Fruit fly (Drosophila melanogaster) whole organism, embryonic: Measurements from ENCODE around the gene CG43845.

Experiments
- Antp ChIP-seq: fragments of 200-800 bp; sonication (Bioruptor generic); optimal IDR thresholded peaks from 3 replicates; lab custom pipeline; 2016; ENCODE audit warnings: missing biosample characterization, missing genetic modification characterization
- CG11093 ChIP-seq: fragments of 200-800 bp; sonication (Bioruptor generic); IDR thresholded peaks from 3 replicates; pipeline ENCODE4 v1.3.6; 2022; ENCODE audit warnings: missing biosample characterization, missing genetic modification characterization
- CG11695 ChIP-seq: fragments of 200-800 bp; sonication (Bioruptor generic); IDR thresholded peaks from 3 replicates; pipeline ENCODE4 v1.3.6; 2022; ENCODE audit warnings: missing biosample characterization, missing genetic modification characterization
- CG13123 ChIP-seq: fragments of 200-800 bp; sonication (Bioruptor generic); optimal IDR thresholded peaks from 2 replicates; lab custom pipeline; 2016; ENCODE audit warnings: missing biosample characterization, missing genetic modification characterization
- CG13424 ChIP-seq: fragments of 200-800 bp; sonication (Bioruptor generic); optimal IDR thresholded peaks from 2 replicates; lab custom pipeline; 2019; ENCODE audit warnings: missing biosample characterization, mild to moderate bottlenecking, missing genetic modification characterization, moderate library complexity
- CG13894 ChIP-seq: fragments of 200-800 bp; sonication (Bioruptor generic); optimal IDR thresholded peaks from 3 replicates; lab custom pipeline; 2018; ENCODE audit warnings: missing biosample characterization, mild to moderate bottlenecking, missing genetic modification characterization, moderate library complexity
- CG14050 ChIP-seq: fragments of 200-800 bp; sonication (Bioruptor generic); IDR thresholded peaks from 3 replicates; pipeline ENCODE4 v1.3.6; 2022; ENCODE audit warnings: missing biosample characterization, missing genetic modification characterization
- CG14965 ChIP-seq: fragments of 200-800 bp; sonication (Bioruptor generic); optimal IDR thresholded peaks from 2 replicates; lab custom pipeline; 2016; ENCODE audit warnings: missing biosample characterization, missing genetic modification characterization, borderline replicate concordance
- CG16813 ChIP-seq: fragments of 200-800 bp; sonication (Bioruptor generic); IDR thresholded peaks from 3 replicates; pipeline ENCODE4 v1.3.6; 2022; ENCODE audit warnings: missing biosample characterization, missing genetic modification characterization; ENCODE audit not compliant: partially characterized antibody
- CG16863 ChIP-seq: fragments of 200-800 bp; sonication (Bioruptor generic); optimal IDR thresholded peaks from 3 replicates; lab custom pipeline; 2016; ENCODE audit warnings: missing biosample characterization, missing genetic modification characterization
- CG18476 ChIP-seq: fragments of 200-800 bp; sonication (Bioruptor generic); optimal IDR thresholded peaks from 2 replicates; lab custom pipeline; 2016; ENCODE audit warnings: missing biosample characterization, mild to moderate bottlenecking, missing genetic modification characterization
- CG3281 ChIP-seq: fragments of 200-800 bp; sonication (Bioruptor generic); optimal IDR thresholded peaks from 3 replicates; lab custom pipeline; 2017; ENCODE audit warnings: missing biosample characterization, mild to moderate bottlenecking, missing genetic modification characterization
- CG33557 ChIP-seq: fragments of 200-800 bp; sonication (Bioruptor generic); optimal IDR thresholded peaks from 2 replicates; lab custom pipeline; 2019; ENCODE audit warnings: missing biosample characterization, mild to moderate bottlenecking, missing genetic modification characterization, moderate library complexity
- CG4328 ChIP-seq: fragments of 200-800 bp; sonication (Bioruptor generic); optimal IDR thresholded peaks from 3 replicates; lab custom pipeline; 2017; ENCODE audit warnings: missing biosample characterization, missing genetic modification reagents, missing genetic modification characterization
- CG5245 ChIP-seq: fragments of 200-800 bp; sonication (Bioruptor generic); optimal IDR thresholded peaks from 3 replicates; lab custom pipeline; 2016; ENCODE audit warnings: missing biosample characterization, missing genetic modification characterization
- CG6254 ChIP-seq: fragments of 200-800 bp; sonication (Bioruptor generic); optimal IDR thresholded peaks from 3 replicates; lab custom pipeline; 2017; ENCODE audit warnings: mild to moderate bottlenecking, missing biosample characterization, missing genetic modification reagents, missing genetic modification characterization
- CG6765 ChIP-seq: fragments of 200-800 bp; sonication (Bioruptor generic); optimal IDR thresholded peaks from 3 replicates; lab custom pipeline; 2017; ENCODE audit warnings: missing biosample characterization, mild to moderate bottlenecking, missing genetic modification characterization
- CG6791 ChIP-seq: fragments of 200-800 bp; sonication (Bioruptor generic); IDR thresholded peaks from 3 replicates; pipeline ENCODE4 v1.3.6; 2022; ENCODE audit warnings: missing biosample characterization, missing genetic modification characterization; ENCODE audit not compliant: partially characterized antibody
- CG7372 ChIP-seq: fragments of 200-800 bp; sonication (Bioruptor generic); IDR thresholded peaks from 2 replicates; pipeline ENCODE4 v1.3.6; 2022; ENCODE audit warnings: missing biosample characterization, missing genetic modification characterization
- CG7786 ChIP-seq: fragments of 200-800 bp; sonication (Bioruptor generic); optimal IDR thresholded peaks from 2 replicates; lab custom pipeline; 2016; ENCODE audit warnings: missing biosample characterization, missing genetic modification characterization
- CG8359 ChIP-seq: fragments of 200-800 bp; sonication (Bioruptor generic); optimal IDR thresholded peaks from 2 replicates; lab custom pipeline; 2017; ENCODE audit warnings: missing biosample characterization, mild to moderate bottlenecking, missing genetic modification characterization, borderline replicate concordance
- CG9876 ChIP-seq: fragments of 200-800 bp; sonication (Bioruptor generic); optimal IDR thresholded peaks from 2 replicates; lab custom pipeline; 2016; ENCODE audit warnings: missing biosample characterization, missing genetic modification characterization
- Dip3 ChIP-seq: fragments of 200-800 bp; sonication (Bioruptor generic); optimal IDR thresholded peaks from 3 replicates; lab custom pipeline; 2016; ENCODE audit warnings: missing biosample characterization, missing genetic modification characterization
- Doc2 ChIP-seq: fragments of 200-800 bp; sonication (Bioruptor generic); IDR thresholded peaks from 2 replicates; pipeline ENCODE4 v1.3.6; 2022; ENCODE audit warnings: missing biosample characterization, missing genetic modification characterization
- H2.0 ChIP-seq: fragments of 200-800 bp; sonication (Bioruptor generic); IDR thresholded peaks from 2 replicates; pipeline ENCODE4 v1.3.6; 2022; ENCODE audit warnings: missing biosample characterization, missing genetic modification characterization
- HHEX ChIP-seq: fragments of 200-800 bp; sonication (Bioruptor generic); optimal IDR thresholded peaks from 3 replicates; lab custom pipeline; 2017; ENCODE audit warnings: missing biosample characterization, mild to moderate bottlenecking, missing genetic modification characterization, missing genetic modification reagents
- Hr78 ChIP-seq, 2 experiments: fragments of 200-800 bp in 1 of 2; fragments of >200 bp in 1 of 2; sonication (Bioruptor generic) in 1 of 2; optimal IDR thresholded peaks; 2 replicates each; lab custom pipeline; 2017 to 2019; ENCODE audit warnings: missing biosample characterization in 2 of 2, missing genetic modification characterization in 2 of 2, mild to moderate bottlenecking in 1 of 2, moderate library complexity in 1 of 2
- MESR4 ChIP-seq: fragments of 200-800 bp; sonication (Bioruptor generic); optimal IDR thresholded peaks from 2 replicates; lab custom pipeline; 2018; ENCODE audit warnings: missing biosample characterization, mild to moderate bottlenecking, missing genetic modification characterization, moderate library complexity
- NC2α ChIP-seq: fragments of 200-800 bp; sonication (Bioruptor generic); optimal IDR thresholded peaks from 2 replicates; lab custom pipeline; 2016; ENCODE audit warnings: missing biosample characterization, missing genetic modification characterization
- TFAM ChIP-seq: fragments of 200-800 bp; sonication (Bioruptor generic); optimal IDR thresholded peaks from 2 replicates; lab custom pipeline; 2017; ENCODE audit warnings: missing biosample characterization, missing genetic modification characterization, inconsistent platforms
- YL-1 ChIP-seq: fragments of 200-800 bp; sonication (Bioruptor generic); optimal IDR thresholded peaks from 3 replicates; lab custom pipeline; 2017; ENCODE audit warnings: missing biosample characterization, mild to moderate bottlenecking, missing genetic modification characterization
- al ChIP-seq: fragments of 200-800 bp; sonication (Bioruptor generic); IDR thresholded peaks from 2 replicates; pipeline ENCODE4 v1.3.6; 2022; ENCODE audit warnings: missing biosample characterization, missing genetic modification characterization
- bowl ChIP-seq: fragments of 200-800 bp; sonication (Bioruptor generic); IDR thresholded peaks from 2 replicates; pipeline ENCODE4 v1.3.6; 2022; ENCODE audit warnings: missing biosample characterization, missing genetic modification characterization
- crol ChIP-seq: fragments of 200-800 bp; sonication (Bioruptor generic); IDR thresholded peaks from 2 replicates; pipeline ENCODE4 v1.3.6; 2022; ENCODE audit warnings: missing biosample characterization, missing genetic modification characterization
- cwo ChIP-seq: fragments of 200-800 bp; sonication (Bioruptor generic); optimal IDR thresholded peaks from 3 replicates; lab custom pipeline; 2017; ENCODE audit warnings: missing biosample characterization, missing genetic modification characterization, mild to moderate bottlenecking, moderate library complexity, missing genetic modification reagents
- ems ChIP-seq: fragments of 200-800 bp; sonication (Bioruptor generic); optimal IDR thresholded peaks from 3 replicates; lab custom pipeline; 2016; ENCODE audit warnings: missing biosample characterization, missing genetic modification characterization
- gcm2 ChIP-seq: fragments of 200-800 bp; sonication (Bioruptor generic); optimal IDR thresholded peaks from 2 replicates; lab custom pipeline; 2016; ENCODE audit warnings: missing biosample characterization, missing genetic modification characterization
- ken ChIP-seq: fragments of 200-800 bp; sonication (Bioruptor generic); IDR thresholded peaks from 3 replicates; pipeline ENCODE4 v1.3.6; 2022; ENCODE audit warnings: missing biosample characterization, missing genetic modification characterization
- kni ChIP-seq: fragments of 200-800 bp; sonication (Bioruptor generic); optimal IDR thresholded peaks from 3 replicates; lab custom pipeline; 2017; ENCODE audit warnings: mild to moderate bottlenecking, missing biosample characterization, missing genetic modification reagents, missing genetic modification characterization
- onecut ChIP-seq: fragments of 200-800 bp; sonication (Bioruptor generic); IDR thresholded peaks from 2 replicates; pipeline ENCODE4 v1.3.6; 2022; ENCODE audit warnings: missing biosample characterization, missing genetic modification characterization
- pan ChIP-seq, 4 experiments: fragments of >200 bp in 3 of 4; fragments of 200-800 bp in 1 of 4; sonication (Bioruptor generic) in 1 of 4; optimal IDR thresholded peaks in 3 of 4; IDR thresholded peaks in 1 of 4; 2 replicates each; pipeline versions ENCODE4 v1.3.6 to Lab custom; 2017 to 2022; ENCODE audit warnings: missing biosample characterization in 2 of 4, missing genetic modification characterization in 2 of 4, mixed read lengths in 1 of 4
- pb ChIP-seq: fragments of 200-800 bp; sonication (Bioruptor generic); optimal IDR thresholded peaks from 3 replicates; lab custom pipeline; 2016; ENCODE audit warnings: missing biosample characterization, missing genetic modification characterization
- pita ChIP-seq: fragments of 200-800 bp; sonication (Bioruptor generic); optimal IDR thresholded peaks from 2 replicates; lab custom pipeline; 2017; ENCODE audit warnings: missing biosample characterization, mild to moderate bottlenecking, missing genetic modification characterization
- ranshi ChIP-seq: fragments of 200-800 bp; sonication (Bioruptor generic); IDR thresholded peaks from 2 replicates; pipeline ENCODE4 v1.3.6; 2022; ENCODE audit warnings: missing biosample characterization, missing genetic modification characterization
- sd ChIP-seq: fragments of 200-800 bp; sonication (Bioruptor generic); optimal IDR thresholded peaks from 3 replicates; lab custom pipeline; 2018; ENCODE audit warnings: missing biosample characterization, mild to moderate bottlenecking, missing genetic modification characterization, moderate library complexity
- sim ChIP-seq: fragments of 200-800 bp; sonication (Bioruptor generic); IDR thresholded peaks from 2 replicates; pipeline ENCODE4 v1.3.6; 2022; ENCODE audit warnings: missing biosample characterization, missing genetic modification characterization
- sqz ChIP-seq: fragments of 200-800 bp; sonication (Bioruptor generic); optimal IDR thresholded peaks from 3 replicates; lab custom pipeline; 2018; ENCODE audit warnings: missing biosample characterization, mild to moderate bottlenecking, missing genetic modification characterization
- tx ChIP-seq: fragments of 200-800 bp; sonication (Bioruptor generic); optimal IDR thresholded peaks from 2 replicates; lab custom pipeline; 2016; ENCODE audit warnings: missing biosample characterization, missing genetic modification characterization
- unc-4 ChIP-seq: fragments of 200-800 bp; sonication (Bioruptor generic); IDR thresholded peaks from 2 replicates; pipeline ENCODE4 v1.3.6; 2022; ENCODE audit warnings: missing biosample characterization, missing genetic modification characterization; ENCODE audit not compliant: partially characterized antibody
- wdn ChIP-seq: fragments of 200-800 bp; sonication (Bioruptor generic); IDR thresholded peaks from 2 replicates; pipeline ENCODE4 v1.3.6; 2022; ENCODE audit warnings: missing biosample characterization, missing genetic modification characterization
- zen ChIP-seq: fragments of 200-800 bp; sonication (Bioruptor generic); optimal IDR thresholded peaks from 3 replicates; lab custom pipeline; 2018; ENCODE audit warnings: missing biosample characterization, mild to moderate bottlenecking, missing genetic modification characterization, moderate library complexity

Gene CG43845

DNA sequence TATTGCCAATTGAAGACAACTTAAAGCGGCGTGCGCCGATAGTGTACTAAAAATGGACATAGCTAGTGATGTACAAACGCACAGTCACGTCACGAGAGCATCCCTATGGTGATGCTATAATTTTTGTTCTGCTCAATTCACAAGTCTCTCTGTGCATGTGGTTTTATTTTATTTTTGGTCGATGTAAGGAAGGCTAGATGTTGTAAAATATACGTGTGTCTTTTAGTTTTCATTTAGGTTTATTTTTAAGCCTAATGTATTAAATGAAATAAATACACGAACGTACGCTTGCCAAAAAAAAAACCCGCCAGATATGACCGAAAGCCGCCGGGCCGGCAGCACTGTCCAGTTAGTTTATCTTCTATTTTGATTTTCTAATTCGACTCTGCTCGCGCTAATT lies 48.4 kb downstream of the CG43845 start, which contains the start of the genes CG45100, HDAC3 and Hcs (continued):
- TF ChIP-seq CG13894 (no peak), CG7786 (GFP tag; lab: Kevin White, UChicago) (peak; percentile 69), Antp (GFP tag; lab: Kevin White, UChicago) (peak; percentile 46), Dip3 (GFP tag; lab: Kevin White, UChicago) (peak; percentile 57), CG14965 (no peak), ken (GFP tag; lab: Robert Waterston, UW) (no peak), CG33557 (GFP tag; lab: Kevin White, UChicago) (peak; percentile 16), CG5245 (GFP tag; lab: Kevin White, UChicago) (no peak), CG16863 (GFP tag; lab: Kevin White, UChicago) (peak; percentile 23), CG6791 (GFP tag; lab: Robert Waterston, UW) (peak; percentile 85), CG13424 (tag; lab: Kevin White, UChicago) (peak; percentile 56), CG6765 (GFP tag; lab: Kevin White, UChicago) (no peak), Hr78 (GFP tag; optimal IDR thresholded peaks at IDR 0.05; lab: Kevin White, UChicago) (no peak), H2.0 (GFP tag; lab: Robert Waterston, UW) (no peak), ems (peak; percentile 50), CG13123 (GFP tag; lab: Kevin White, UChicago) (no peak), gcm2 (GFP tag; lab: Kevin White, UChicago) (no peak), sim (no peak), pan (optimal IDR thresholded peaks at IDR 0.05; lab: Kevin White, UChicago) (no peak), pan (GFP tag; optimal IDR thresholded peaks at IDR 0.05 in 1 of 2, IDR thresholded peaks at IDR 0.05 in 1 of 2) (no peak), unc-4 (GFP tag; lab: Robert Waterston, UW) (peak; percentile 84), al (GFP tag; lab: Robert Waterston, UW) (peak; percentile 11; the same call in 1 of the 2 replicates), wdn (GFP tag; lab: Robert Waterston, UW) (no peak), pita (GFP tag; lab: Kevin White, UChicago) (no peak), tx (GFP tag; lab: Kevin White, UChicago) (peak; percentile 33), crol (GFP tag; lab: Robert Waterston, UW) (no peak), zen (peak; percentile 73), NC2α (GFP tag; lab: Kevin White, UChicago) (no peak), CG6254 (GFP tag; lab: Kevin White, UChicago) (no peak), CG7372 (no peak; the same call in 1 of the 2 replicates), HHEX (GFP tag; lab: Kevin White, UChicago) (no peak), CG9876 (GFP tag; lab: Kevin White, UChicago) (peak; percentile 52), TFAM (GFP tag; lab: Kevin White, UChicago) (no peak), CG18476 (GFP tag; lab: Kevin White, UChicago) (no peak), pb (no peak), CG11695 (GFP tag; lab: Robert Waterston, UW) (no peak), ranshi (GFP tag; lab: Robert Waterston, UW) (no peak), CG4328 (GFP tag; lab: Kevin White, UChicago) (no peak), sd (no peak), MESR4 (GFP tag; lab: Kevin White, UChicago) (no peak), sqz (no peak), YL-1 (GFP tag; lab: Kevin White, UChicago) (peak; percentile 44), cwo (no peak), CG14050 (GFP tag; lab: Robert Waterston, UW) (no peak), onecut (no peak), CG16813 (GFP tag; lab: Robert Waterston, UW) (peak; percentile 90), CG11093 (GFP tag; lab: Robert Waterston, UW) (no peak), CG3281 (GFP tag; lab: Kevin White, UChicago) (no peak), CG8359 (GFP tag; lab: Kevin White, UChicago) (no peak), kni (GFP tag; lab: Kevin White, UChicago) (no peak), Doc2 (GFP tag; lab: Robert Waterston, UW) (no peak), bowl (GFP tag; lab: Robert Waterston, UW) (no peak)
